Worm (Caenorhabditis elegans): ENCODE results near the gene tomm-20.

The tomm-20 gene

DNA sequence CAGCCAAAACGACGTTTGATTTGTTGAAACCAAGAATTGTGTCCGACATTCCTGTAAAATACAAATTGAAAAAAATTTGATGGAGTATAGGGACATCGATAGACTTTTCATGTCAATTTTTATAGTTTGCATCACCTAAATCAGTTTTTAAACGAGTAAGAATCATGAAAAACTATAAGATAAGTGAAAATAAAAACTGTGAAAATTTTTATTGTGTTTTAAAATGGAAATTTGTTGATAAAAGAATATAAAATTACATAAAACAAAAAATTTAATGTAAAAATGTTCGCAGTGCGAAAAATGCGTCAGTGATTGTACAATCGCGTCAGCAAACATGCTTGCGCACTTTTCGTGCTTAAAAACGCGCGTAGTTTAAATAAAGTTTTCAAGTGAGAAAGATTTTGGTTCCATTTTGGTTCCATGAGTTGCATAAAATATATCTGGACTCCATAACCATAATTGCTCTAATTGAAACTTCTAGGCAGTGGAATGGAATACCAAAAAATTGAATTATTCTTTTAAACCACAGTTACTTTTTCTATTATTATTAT, at the start of gene tomm-20:
Gene tomm-20 (minus strand): TSS at position 51 of the 551 bp plus-strand sequence.
- TF ChIP-seq nhr-12 (tag; optimal IDR thresholded peaks at IDR 0.05) = no peak
- peak; percentile 99 for TF ChIP-seq lin-35 (GFP tag; optimal IDR thresholded peaks at IDR 0.05)
- TF ChIP-seq lir-3 (tag; optimal IDR thresholded peaks at IDR 0.05; ENCODE audit: poor library complexity) = peak; percentile 79
- peak; percentile 59; the same call in 1 of the 2 replicates for TF ChIP-seq ceh-88 (GFP tag; IDR thresholded peaks at IDR 0.05)
- no peak for TF ChIP-seq pqm-1 (tag; optimal IDR thresholded peaks at IDR 0.05)
- peak; percentile 85 for TF ChIP-seq jun-1 (tag; optimal IDR thresholded peaks at IDR 0.05)
- TF ChIP-seq fkh-8 (tag; optimal IDR thresholded peaks at IDR 0.05) = peak; percentile 86
- peak; percentile 87 for TF ChIP-seq blmp-1 (tag; optimal IDR thresholded peaks at IDR 0.05)
- TF ChIP-seq sox-4 (tag; optimal IDR thresholded peaks at IDR 0.05) = peak; percentile 83
- peak; percentile 98 to 99 for TF ChIP-seq efl-1 (optimal IDR thresholded peaks at IDR 0.05)
- peak; percentile 98 to 100 for TF ChIP-seq efl-1 (GFP tag; optimal IDR thresholded peaks at IDR 0.05 in 1 of 2)
- peak; percentile 90 for TF ChIP-seq skn-1 (tag; optimal IDR thresholded peaks at IDR 0.05)
- TF ChIP-seq C16A3.4 (tag; optimal IDR thresholded peaks at IDR 0.05) = peak; percentile 96
- no peak for TF ChIP-seq sptf-1 (tag; optimal IDR thresholded peaks at IDR 0.05)
- TF ChIP-seq snpc-4 (tag; optimal IDR thresholded peaks at IDR 0.05) = peak; percentile 90
- no peak for TF ChIP-seq hlh-4 (tag; optimal IDR thresholded peaks at IDR 0.05)
- peak; percentile 83 for TF ChIP-seq zip-4 (GFP tag; optimal IDR thresholded peaks at IDR 0.05)
- TF ChIP-seq fos-1 (tag; optimal IDR thresholded peaks at IDR 0.05) = peak; percentile 88
- TF ChIP-seq F16B12.6 (tag; optimal IDR thresholded peaks at IDR 0.05) = peak; percentile 52
- TF ChIP-seq grh-1 (GFP tag; IDR thresholded peaks at IDR 0.05) = peak; percentile 93
- TF ChIP-seq sup-37 (GFP tag; optimal IDR thresholded peaks at IDR 0.05) = peak; percentile 78
- no peak for TF ChIP-seq nhr-28 (tag; optimal IDR thresholded peaks at IDR 0.05)
- peak; percentile 97 for TF ChIP-seq nhr-71 (tag; optimal IDR thresholded peaks at IDR 0.05)
- peak; percentile 88 for TF ChIP-seq nhr-11 (tag; optimal IDR thresholded peaks at IDR 0.05)
- peak; percentile 93 to 96 (median 94) for TF ChIP-seq ceh-82 (tag; optimal IDR thresholded peaks at IDR 0.05)
- peak; percentile 95 for TF ChIP-seq pax-3 (tag; optimal IDR thresholded peaks at IDR 0.05)
- TF ChIP-seq snu-23 (GFP tag; optimal IDR thresholded peaks at IDR 0.05) = peak; percentile 96
- TF ChIP-seq lin-39 (tag; optimal IDR thresholded peaks at IDR 0.05) = peak; percentile 95
- TF ChIP-seq lsy-2 (tag; optimal IDR thresholded peaks at IDR 0.05) = peak; percentile 96 to 97
- TF ChIP-seq egl-13 (tag; optimal IDR thresholded peaks at IDR 0.05) = peak; percentile 91
- TF ChIP-seq isw-1 (GFP tag; IDR thresholded peaks at IDR 0.05) = peak; percentile 90
- peak; percentile 84 for TF ChIP-seq lin-15B (tag; optimal IDR thresholded peaks at IDR 0.05)
- peak in 1 of 2 experiments; percentile 79 for TF ChIP-seq ztf-11 (tag; optimal IDR thresholded peaks at IDR 0.05)
- TF ChIP-seq nhr-47 (tag; optimal IDR thresholded peaks at IDR 0.05) = peak; percentile 97
- TF ChIP-seq nhr-20 (tag; optimal IDR thresholded peaks at IDR 0.05) = peak; percentile 95
- TF ChIP-seq mef-2 (tag; optimal IDR thresholded peaks at IDR 0.05) = peak; percentile 59
- peak; percentile 95 for TF ChIP-seq tbx-2 (tag; optimal IDR thresholded peaks at IDR 0.05)
- peak; percentile 89 for TF ChIP-seq mab-9 (GFP tag; IDR thresholded peaks at IDR 0.05)
- TF ChIP-seq ama-1 (optimal IDR thresholded peaks at IDR 0.05) = peak; percentile 83
- TF ChIP-seq nhr-19 (GFP tag; conservative IDR thresholded peaks at IDR 0.05) = peak; percentile 96
- peak; percentile 93 for TF ChIP-seq xbp-1 (tag; optimal IDR thresholded peaks at IDR 0.05)
- peak in 1 of 2 experiments; percentile 78 for TF ChIP-seq mdl-1 (tag; optimal IDR thresholded peaks at IDR 0.05)
- TF ChIP-seq nhr-84 (tag; optimal IDR thresholded peaks at IDR 0.05) = no peak
- peak; percentile 87 for TF ChIP-seq ztf-4 (tag; optimal IDR thresholded peaks at IDR 0.05)
- TF ChIP-seq lin-13 (GFP tag; optimal IDR thresholded peaks at IDR 0.05) = peak; percentile 92
- peak; percentile 84 for TF ChIP-seq nhr-77 (tag; optimal IDR thresholded peaks at IDR 0.05)
- TF ChIP-seq irx-1 (tag; optimal IDR thresholded peaks at IDR 0.05) = peak; percentile 89
- no peak for TF ChIP-seq Y116A8C.19 (tag; optimal IDR thresholded peaks at IDR 0.05; ENCODE audit: borderline replicate concordance)
- peak; percentile 92 for TF ChIP-seq unc-86 (tag; optimal IDR thresholded peaks at IDR 0.05)
- peak; percentile 62 for TF ChIP-seq C04F5.9 (tag; optimal IDR thresholded peaks at IDR 0.05)
- peak; percentile 83 for TF ChIP-seq ceh-8 (GFP tag; optimal IDR thresholded peaks at IDR 0.05)
- TF ChIP-seq alr-1 (tag; optimal IDR thresholded peaks at IDR 0.05; ENCODE audit: borderline replicate concordance) = no peak
- no peak for TF ChIP-seq egl-27 (tag; optimal IDR thresholded peaks at IDR 0.05)

All from whole organism, L1 larva.